Fruit fly (Drosophila melanogaster): ENCODE measurements around the gene dos.
A peak's percentile ranks its signal among the peaks of the same experiment; 100 is the strongest.

dm6 chr3L:2636023-2636968 is 47.1 kb downstream of the dos start:
- TF ChIP-seq ind (GFP tag; optimal IDR thresholded peaks at IDR 0.05) (no peak), stwl (tag; optimal IDR thresholded peaks at IDR 0.05) (no peak), BtbVII (GFP tag; optimal IDR thresholded peaks at IDR 0.05) (peak; percentile 16), Doc3 (GFP tag; IDR thresholded peaks at IDR 0.05; ENCODE audit: partially characterized antibody) (no peak), CG10321 (GFP tag; IDR thresholded peaks at IDR 0.05) (no peak)
